Worm (Caenorhabditis elegans) whole organism, L4/young adult: Measurements from ENCODE around the gene C13C4.6.

ENCODE experiments used
- W03F9.2 ChIP-seq: fragments of 150-350 bp; optimal IDR thresholded peaks from 2 replicates; lab custom pipeline; 2014; ENCODE audit warnings: missing biosample characterization, missing genetic modification characterization
- dao-5 ChIP-seq: sonication (generic microtip); optimal IDR thresholded peaks from 2 replicates; lab custom pipeline; 2016; ENCODE audit warnings: missing genotype, missing genetic modification characterization, moderate library complexity, missing compliant biosample characterization
- him-1 ChIP-seq: sonication (generic microtip); optimal IDR thresholded peaks from 2 replicates; lab custom pipeline; 2016; ENCODE audit warnings: missing genotype, missing genetic modification reagents, missing genetic modification characterization, missing compliant biosample characterization

The C13C4.6 gene

DNA sequence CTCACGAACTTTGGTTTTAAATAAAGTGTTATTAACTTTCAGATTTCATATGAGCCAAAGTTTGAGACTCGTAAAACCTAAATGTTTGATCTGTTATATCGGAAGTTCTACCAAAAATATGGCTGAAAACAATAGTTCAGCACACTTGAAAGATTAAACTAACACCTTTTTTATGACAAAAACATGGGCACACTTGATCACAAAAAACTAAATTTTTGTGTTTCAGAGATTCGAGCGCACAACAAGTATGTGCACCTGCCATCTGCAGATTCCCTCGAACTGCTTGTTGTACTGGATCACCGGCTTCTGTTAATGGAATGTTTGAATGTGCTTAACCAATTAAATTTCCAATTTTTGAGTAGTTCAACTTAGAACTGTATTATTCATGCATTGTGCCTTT, 32.4 kb downstream of the C13C4.6 start:
- TF ChIP-seq dao-5 (tag; lab: Kevin White, UChicago) (no peak), W03F9.2 (tag; lab: Kevin White, UChicago) (no peak), him-1 (tag; lab: Kevin White, UChicago) (no peak)

DNA sequence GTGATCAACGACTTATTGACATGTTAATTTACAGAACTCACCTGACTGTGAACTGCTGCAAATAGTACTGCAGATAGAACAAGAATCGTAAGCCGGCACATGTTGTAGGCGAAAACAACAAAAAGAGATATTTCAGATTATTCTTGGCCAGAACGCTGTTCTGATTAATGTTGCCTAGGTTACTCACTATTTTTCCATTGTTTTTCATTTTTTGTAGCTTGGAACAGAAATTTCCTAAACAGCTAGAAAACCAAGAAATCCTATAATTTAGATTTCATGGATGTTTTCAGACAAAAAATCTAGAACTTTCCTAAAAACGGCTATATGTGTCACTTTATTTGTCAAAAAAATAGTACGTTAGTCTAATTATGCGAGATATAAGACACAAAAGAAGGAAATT, 33.2 kb downstream of the C13C4.6 start, which contains the start of gene C27A7.9:
TSS of gene C27A7.9 (minus strand) at position 101 of the 400 bp plus-strand sequence.
- TF ChIP-seq W03F9.2 (tag; lab: Kevin White, UChicago) = no peak
- TF ChIP-seq dao-5 (tag; lab: Kevin White, UChicago) = no peak
- no peak for TF ChIP-seq him-1 (tag; lab: Kevin White, UChicago)

DNA sequence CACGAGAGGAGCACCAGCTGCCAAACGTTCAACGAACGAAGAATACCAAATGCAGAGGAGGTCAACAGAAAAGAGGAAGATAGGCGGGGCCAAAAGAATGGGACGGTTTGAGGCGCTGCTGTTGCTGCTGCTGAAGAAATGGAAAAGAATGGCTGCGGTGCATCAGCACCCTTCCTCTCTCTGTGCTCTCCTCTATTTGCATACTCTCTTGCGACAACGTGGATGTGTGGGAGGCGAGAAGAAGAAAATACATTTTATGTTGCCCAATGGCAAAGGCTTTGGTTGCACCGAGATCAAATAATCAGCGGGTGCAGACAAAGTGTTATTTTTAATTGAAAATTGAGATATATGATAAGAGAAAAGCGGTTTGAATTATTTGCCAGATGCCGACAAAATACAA, 37.0 kb downstream of the C13C4.6 start:
- TF ChIP-seq him-1 (tag; lab: Kevin White, UChicago) = no peak
- no peak for TF ChIP-seq dao-5 (tag; lab: Kevin White, UChicago)
- no peak for TF ChIP-seq W03F9.2 (tag; lab: Kevin White, UChicago)

DNA sequence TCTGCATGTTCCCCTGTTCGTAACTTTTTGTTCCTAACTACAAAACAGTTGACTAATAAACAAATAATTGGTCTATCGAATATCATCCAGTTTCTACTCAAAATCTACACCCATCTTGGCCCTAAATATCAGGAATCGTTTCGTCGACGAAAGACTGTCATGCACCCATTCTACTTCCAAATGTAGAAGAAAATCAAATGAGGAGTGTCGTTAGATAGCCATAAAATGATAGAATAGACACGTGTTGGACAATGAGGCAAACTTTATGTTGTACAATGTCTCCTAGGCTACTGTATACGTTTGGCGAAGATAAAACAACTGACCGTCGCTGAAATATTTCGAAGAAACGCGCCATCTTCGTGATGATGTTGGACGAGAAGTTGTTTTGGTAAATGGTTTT, 38.6 kb downstream of the C13C4.6 start:
- TF ChIP-seq him-1 (tag; lab: Kevin White, UChicago) (no peak), dao-5 (tag; lab: Kevin White, UChicago) (no peak), W03F9.2 (tag; lab: Kevin White, UChicago) (no peak)

DNA sequence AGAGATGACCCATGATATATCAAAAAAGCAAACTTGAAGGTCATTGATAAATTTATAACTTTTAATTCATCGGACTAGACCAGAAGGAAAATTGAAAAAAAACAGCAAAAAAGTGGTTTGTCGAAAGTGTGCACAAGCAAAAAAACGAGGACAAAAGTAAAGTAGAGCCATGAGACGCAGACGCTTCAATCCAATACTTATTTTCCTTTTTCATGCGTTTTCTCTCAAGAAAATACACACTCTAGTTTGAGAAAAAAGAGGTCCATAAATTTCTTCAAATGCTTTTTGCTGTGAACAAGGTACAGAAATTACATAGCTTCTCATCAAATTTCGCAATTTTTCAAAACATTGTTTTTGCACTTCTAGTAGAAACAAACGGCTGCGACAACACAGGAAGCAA, 39.8 kb downstream of the C13C4.6 start:
- no peak for TF ChIP-seq W03F9.2 (tag; lab: Kevin White, UChicago)
- TF ChIP-seq him-1 (tag; lab: Kevin White, UChicago) = no peak
- no peak for TF ChIP-seq dao-5 (tag; lab: Kevin White, UChicago)

DNA sequence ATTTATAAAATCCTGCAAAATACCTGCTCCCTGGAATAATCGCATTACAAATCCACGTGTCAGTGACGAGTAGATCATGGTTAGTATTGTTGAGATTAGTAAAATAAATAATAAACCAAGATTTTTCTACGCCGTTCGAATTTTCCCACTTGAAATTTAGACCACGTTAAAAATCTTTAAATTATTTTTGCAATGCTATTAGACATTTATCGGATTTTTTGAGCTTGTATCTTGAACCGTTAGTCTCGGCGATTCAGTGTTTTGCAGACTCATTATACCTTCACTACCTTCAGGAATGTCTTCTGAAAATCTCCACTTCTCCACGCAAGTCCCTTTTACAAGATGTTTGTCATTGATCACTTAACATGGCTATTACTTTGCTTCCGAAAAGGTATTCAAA, 40.8 kb downstream of the C13C4.6 start, which contains the start of gene C27A7.5:
TSS of gene C27A7.5 (minus strand) at position 101 of the 400 bp plus-strand sequence.
- TF ChIP-seq him-1 (tag; lab: Kevin White, UChicago) (no peak), W03F9.2 (tag; lab: Kevin White, UChicago) (no peak), dao-5 (tag; lab: Kevin White, UChicago) (no peak)

DNA sequence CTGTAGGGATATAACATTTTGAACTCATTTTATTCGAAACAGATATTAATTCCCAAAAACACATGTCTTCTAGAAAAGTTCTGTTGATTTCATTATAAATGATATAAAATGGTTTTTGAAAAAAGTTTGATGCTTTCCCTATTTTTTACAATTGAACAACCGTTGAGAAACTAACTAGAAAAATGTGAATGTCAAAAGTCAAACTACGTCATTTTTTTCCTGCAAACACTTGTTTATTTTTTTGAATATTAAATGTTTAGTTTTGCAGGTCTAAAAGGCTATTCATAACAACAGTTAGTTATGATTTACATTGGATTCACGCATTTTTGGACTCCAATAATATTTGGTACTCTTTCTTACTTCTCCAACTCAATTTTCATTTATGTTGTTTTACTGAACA, 41.5 kb downstream of the C13C4.6 start, which contains the start of gene srj-4:
TSS of gene srj-4 (plus strand) at position 301 of the 400 bp plus-strand sequence.
- no peak for TF ChIP-seq W03F9.2 (tag; lab: Kevin White, UChicago)
- no peak for TF ChIP-seq him-1 (tag; lab: Kevin White, UChicago)
- TF ChIP-seq dao-5 (tag; lab: Kevin White, UChicago) = no peak

DNA sequence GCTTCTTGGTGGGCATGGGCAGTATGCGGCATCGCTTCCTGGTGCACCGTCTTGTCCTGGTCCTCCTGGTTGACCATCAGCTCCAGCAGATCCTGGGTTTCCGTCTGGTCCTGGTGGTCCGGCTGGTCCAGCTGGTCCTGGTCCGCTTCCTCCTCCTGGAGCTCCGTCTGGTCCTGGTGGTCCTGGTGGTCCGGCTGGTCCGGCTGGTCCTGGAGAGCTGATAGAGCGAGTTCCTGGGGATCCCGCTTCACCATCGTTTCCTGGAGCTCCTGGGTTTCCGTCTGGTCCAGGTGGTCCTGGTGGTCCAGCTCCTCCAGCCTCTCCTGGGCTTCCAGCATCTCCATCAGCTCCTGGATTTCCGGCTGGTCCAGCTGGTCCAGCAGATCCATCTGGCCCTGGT, 45.7 kb downstream of the C13C4.6 start:
- TF ChIP-seq him-1 (tag; lab: Kevin White, UChicago) (no peak), W03F9.2 (tag; lab: Kevin White, UChicago) (no peak), dao-5 (tag; lab: Kevin White, UChicago) (no peak)

DNA sequence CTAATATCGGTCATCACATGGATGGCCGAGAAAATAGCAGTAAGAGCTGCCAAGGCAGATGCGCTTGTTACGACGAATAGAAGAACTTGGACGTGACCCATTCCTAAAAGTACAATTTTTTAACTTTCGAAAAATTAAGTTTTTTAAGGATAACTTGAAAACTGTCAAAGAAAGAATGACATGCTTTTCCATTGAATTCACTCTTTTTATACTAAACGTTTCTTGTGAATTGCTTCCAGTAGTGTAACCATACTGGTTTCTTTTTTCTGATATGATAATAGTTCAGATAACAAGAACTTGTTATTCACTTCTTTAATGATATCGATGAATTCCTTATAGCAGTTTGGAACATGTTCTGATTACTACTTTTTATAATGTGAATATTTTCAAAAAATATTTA, 46.3 kb downstream of the C13C4.6 start, which contains the start of gene col-37:
TSS of gene col-37 (minus strand) at position 101 of the 400 bp plus-strand sequence.
- no peak for TF ChIP-seq W03F9.2 (tag; lab: Kevin White, UChicago)
- no peak for TF ChIP-seq him-1 (tag; lab: Kevin White, UChicago)
- no peak for TF ChIP-seq dao-5 (tag; lab: Kevin White, UChicago)

DNA sequence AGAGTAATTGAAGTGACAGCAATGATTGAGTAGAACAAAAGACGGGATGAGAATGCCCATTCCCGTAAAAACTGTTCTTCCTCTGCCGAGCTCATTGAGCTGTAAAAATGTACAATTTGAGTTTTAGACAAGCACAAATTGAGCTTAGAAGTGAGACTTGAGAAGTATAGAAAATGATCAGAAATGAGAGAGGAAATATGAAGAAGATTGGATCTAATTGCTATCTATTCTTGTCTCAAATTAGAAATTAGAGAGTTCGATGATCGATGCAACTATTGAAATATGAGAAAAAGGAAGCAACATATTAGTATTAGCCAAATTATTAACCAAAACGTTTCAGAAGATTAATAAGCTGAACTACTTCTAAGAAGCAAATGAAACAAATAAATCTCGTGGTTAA, 48.7 kb downstream of the C13C4.6 start, which contains the start of gene ZK863.1:
TSS of gene ZK863.1 (minus strand) at position 101 of the 400 bp plus-strand sequence.
- TF ChIP-seq dao-5 (tag; lab: Kevin White, UChicago) (no peak), him-1 (tag; lab: Kevin White, UChicago) (no peak), W03F9.2 (tag; lab: Kevin White, UChicago) (no peak)
